Worm (Caenorhabditis elegans) whole organism, dauer: ENCODE measurements around the gene clec-265.

ENCODE experiments used
- unc-62 ChIP-seq: sonication (generic microtip); optimal IDR thresholded peaks from 2 replicates; lab custom pipeline; 2017; ENCODE audit warnings: missing biosample characterization, missing genetic modification reagents, missing genetic modification characterization

Gene clec-265

DNA sequence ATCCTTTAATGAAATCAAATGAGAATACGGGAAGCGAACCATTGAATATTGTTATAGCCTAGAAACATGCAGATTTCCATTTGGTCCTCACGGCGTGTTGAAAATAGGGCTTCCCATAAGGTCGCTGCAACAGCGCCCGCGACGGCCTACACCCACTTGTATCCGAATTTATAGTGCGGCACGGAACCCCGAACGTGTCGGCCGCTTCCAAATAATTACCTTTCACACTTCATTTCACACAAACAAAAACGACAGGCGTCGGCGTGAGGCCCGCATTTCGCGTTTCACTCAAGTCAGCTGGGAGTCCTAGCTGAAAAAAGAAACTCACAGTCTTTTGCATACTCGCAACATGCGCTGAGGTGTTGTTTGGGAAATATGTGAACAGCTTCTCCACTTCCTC is 1.9 kb downstream of the clec-265 start:
- no peak for TF ChIP-seq unc-62 (GFP tag; lab: Kevin White, UChicago)

DNA sequence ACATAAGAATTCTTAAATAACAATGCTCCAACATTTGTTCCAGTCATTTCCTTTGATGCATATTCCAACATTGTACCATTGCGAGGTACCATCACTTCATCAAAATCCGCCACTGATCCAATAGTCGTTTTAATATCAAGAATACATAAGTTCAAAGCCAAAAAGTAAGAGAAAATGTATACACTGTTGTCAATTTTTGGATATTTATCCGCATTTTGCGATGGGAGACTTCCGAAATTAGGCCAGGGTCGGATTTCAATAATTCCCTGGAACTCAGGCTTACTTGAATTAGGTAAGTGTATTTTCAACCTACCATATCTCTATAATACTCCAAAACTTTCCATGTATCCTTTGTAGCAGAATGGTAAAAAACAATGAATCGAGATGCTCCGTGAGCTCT is 2.6 kb downstream of the clec-265 start, which contains the start of gene M02F4.2:
M02F4.2 (minus strand) TSS at position 101 of the 400 bp plus-strand sequence.
- no peak for TF ChIP-seq unc-62 (GFP tag; lab: Kevin White, UChicago)

DNA sequence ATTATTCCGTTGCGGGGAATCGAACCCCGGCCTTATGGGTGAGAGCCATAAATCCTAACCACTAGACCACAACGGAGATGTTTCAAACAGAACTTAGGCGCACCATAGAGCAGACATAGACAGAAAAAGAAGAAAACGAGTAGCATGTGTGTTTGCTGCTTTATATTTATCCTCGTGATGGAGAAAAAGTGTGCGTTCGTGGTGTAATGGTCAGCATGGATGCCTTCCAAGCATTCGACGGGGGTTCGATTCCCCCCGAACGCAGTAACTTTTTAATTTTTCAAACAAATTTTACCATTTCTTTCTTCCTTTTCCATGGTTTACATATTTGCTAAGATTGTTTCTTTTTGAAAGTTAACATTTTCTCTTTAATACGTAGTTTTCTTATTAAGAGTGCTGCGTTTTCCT is 4.4 kb downstream of the clec-265 start:
- TF ChIP-seq unc-62 (GFP tag; lab: Kevin White, UChicago): peak; percentile 7

DNA sequence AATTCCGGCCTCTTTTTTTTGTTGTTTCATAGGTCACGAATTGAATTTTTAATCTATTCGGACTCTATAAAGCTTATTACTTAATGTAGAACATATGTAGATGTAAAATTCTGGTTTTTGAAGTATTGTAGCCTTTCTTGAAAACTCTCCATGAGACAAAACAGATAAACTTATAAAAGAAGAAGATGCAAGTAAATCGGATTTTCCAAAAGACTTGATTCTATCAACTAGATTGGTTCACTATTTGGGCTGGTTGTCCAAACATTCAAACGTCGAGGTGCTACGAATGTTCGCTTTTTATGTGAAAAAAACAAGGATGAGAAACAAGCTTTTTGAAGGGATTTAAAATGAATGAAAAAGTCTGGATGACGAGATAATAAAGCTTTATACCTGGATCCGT is 8.4 kb downstream of the clec-265 start:
- no peak for TF ChIP-seq unc-62 (GFP tag; lab: Kevin White, UChicago)

DNA sequence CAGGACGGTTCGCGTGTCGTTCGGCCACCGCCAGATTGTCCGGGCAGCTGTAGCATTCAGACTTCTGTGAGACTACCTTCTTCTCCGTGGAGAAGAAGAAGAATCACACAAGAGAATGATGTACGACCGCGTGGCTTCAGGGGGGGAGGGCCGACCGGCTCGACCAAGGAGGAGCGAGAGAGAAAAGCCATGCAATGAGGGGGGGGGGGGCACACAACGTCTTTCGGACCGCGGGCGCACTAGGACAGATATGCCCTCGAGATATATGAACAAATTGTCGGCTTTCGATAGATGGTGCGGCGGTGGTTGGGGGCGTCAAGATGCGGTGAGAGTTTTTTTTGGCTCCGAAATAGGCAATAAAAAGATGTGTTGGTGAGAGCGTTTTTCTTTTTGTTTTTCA is 9.0 kb downstream of the clec-265 start:
- TF ChIP-seq unc-62 (GFP tag; lab: Kevin White, UChicago): no peak

DNA sequence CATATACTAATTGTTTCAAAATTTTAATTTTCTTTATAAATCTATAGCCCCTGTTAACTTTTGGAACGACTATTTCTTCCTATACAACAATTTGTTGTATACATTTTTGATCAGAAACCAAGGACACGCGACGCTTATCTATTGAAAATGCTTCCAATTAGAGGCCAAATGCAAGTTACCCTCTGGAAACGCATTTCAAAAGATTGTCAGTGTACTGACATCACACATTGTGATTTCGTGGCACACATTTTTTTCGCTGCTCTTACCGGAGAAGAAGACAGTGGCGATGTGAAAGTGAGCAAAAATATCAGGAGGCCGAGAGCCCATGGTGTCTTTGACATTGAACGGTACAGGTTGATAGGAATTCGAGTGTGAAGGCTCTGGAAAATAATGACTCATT is 13.9 kb downstream of the clec-265 start, which contains the start of gene cnnm-3:
cnnm-3 (minus strand) TSS at position 382 of the 400 bp plus-strand sequence.
- no peak for TF ChIP-seq unc-62 (GFP tag; lab: Kevin White, UChicago)

DNA sequence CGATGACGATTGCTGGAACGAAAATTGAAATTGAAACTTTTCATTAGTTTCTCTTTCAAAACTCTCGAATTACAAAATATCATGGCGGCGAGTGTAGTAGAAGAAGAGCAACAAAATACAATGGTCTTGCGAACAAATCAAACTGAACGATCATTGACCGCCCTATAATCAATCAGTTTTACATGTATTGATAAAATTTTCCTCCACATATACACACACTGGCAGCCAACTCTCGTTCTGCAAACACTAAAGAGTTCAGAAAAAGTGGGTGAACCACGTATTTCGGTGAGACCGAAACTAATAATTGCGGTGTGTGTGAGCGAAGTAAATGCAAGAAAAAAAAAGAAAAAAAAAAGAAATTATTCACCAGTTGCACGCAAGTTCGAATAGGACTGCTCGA is 15.6 kb downstream of the clec-265 start:
- TF ChIP-seq unc-62 (GFP tag; lab: Kevin White, UChicago): no peak

DNA sequence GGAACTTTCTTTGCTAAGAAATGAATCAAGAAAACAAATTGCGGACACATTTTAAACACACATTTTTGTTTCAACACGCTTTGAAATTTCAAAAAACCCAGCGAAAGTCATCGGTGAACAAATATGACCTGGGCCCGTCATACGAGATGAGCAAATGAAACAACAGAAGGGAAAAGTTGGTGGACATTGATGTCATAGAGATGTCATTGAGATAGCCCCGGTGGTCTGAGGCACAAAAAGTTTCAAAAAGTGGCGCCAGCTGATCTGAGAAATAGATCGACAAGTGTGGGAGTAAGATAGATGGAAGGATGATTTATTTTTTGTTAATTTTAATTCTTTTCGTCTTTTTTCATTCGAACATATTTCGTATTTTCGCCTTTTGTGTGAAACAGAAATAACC is 17.1 kb downstream of the clec-265 start:
- TF ChIP-seq unc-62 (GFP tag; lab: Kevin White, UChicago): no peak

DNA sequence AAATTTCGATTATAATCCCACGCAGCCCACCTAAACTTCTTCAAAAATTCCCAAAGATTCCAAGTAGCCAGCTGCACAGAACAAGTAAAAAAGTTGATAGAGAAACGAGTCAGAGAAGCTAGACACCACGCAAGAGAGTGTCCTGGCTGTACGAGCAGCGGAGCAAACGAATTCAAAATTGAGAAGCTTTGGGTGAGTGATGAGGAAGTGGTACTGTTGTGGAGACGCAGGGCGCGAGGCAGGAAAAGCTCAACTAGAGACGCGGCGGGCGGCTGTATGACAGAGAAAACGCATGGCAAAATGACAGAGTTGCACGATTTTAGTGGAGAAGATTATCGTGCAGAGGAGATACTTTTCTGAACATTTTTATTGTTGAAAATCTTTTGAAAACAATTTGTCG is 17.6 kb downstream of the clec-265 start:
- no peak for TF ChIP-seq unc-62 (GFP tag; lab: Kevin White, UChicago)

DNA sequence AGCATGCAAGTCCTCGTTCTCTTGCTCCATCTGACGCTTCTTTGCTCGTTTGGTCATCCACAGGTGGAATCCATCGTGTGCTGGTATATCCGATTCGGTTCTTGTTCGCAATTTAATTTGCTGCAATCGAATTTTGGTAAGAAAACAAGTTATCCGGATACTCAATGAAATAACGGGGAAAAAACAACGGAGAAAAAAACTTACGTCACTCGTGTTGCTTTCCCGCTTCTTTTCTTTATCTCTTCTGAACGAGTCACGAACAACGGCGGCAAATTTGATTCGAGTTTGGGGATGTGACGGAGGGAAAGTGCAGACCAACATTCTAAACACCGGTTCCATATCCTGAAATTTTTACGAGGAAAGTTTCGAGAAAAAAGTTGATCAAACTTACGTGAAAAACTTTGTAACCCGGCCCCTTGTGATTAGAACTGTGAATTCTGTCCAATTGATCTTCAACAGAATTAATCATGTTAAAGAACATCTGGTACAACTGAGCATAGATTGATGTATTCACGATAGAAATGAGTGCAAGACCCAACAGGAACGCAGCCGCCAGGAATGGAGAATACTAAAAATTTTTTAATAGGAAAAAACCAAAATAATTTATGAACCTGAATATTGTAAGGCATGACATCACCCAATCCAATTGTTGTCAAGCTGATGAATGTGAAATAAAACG is 19.9 kb downstream of the clec-265 start:
- no peak for TF ChIP-seq unc-62 (GFP tag; lab: Kevin White, UChicago)

DNA sequence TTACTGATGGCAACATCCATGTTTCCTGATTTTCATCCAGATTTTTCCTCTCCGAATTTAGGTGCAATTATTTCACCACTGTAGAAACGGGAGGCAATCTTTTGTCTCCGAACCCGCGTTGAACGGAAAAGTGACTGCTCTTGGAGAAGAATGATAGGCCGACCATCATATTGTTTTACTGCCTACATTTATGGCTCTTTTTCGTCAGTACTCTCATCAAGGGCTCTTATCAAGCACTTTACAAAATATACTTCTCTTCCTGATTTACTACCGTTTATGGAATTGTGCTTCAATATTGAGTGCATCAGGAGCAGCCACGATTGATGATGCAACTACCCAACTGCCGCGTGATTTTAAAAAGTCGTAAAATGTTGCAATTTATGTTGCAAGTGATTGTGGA is 22.8 kb downstream of the clec-265 start:
- no peak for TF ChIP-seq unc-62 (GFP tag; lab: Kevin White, UChicago)

DNA sequence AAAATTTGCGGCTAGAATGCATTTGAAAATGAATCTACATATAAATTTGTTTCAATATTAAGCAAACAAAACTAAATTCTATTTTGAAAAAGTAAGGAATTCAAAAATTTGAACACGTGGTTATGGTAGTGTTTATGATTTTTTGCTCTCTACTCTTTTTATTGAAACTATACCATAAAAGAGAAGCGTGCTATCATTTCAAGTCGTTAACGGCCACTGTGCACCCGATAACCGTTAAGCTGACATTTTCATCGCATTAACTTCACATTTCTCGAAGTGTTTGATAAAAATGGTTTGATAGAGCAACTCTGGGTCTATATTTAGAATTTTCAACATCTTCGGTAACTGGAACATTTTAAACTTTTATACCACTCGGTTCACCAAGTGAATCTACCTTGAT is 23.2 kb downstream of the clec-265 start, which contains the start of gene twk-26:
twk-26 (minus strand) TSS at position 23 of the 400 bp plus-strand sequence.
- TF ChIP-seq unc-62 (GFP tag; lab: Kevin White, UChicago): no peak

DNA sequence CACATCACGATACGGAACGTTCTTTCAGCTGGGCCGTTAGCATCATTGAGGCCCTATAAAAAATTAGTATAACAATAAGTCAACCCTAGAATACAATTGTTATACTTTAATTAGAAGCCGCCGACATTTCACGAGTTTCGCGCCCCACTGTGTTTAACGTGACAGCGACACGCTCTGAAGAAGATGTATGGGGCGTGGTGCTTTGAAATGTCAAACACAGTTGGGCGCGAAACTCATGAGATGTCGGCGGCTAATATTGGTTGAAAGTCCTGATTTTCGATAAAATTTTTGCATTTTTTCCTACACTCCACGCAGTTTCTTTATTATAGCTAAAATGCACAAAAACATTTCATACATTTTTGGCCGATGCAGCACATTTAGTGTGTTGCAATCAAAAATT is 24.5 kb downstream of the clec-265 start:
- TF ChIP-seq unc-62 (GFP tag; lab: Kevin White, UChicago): no peak

DNA sequence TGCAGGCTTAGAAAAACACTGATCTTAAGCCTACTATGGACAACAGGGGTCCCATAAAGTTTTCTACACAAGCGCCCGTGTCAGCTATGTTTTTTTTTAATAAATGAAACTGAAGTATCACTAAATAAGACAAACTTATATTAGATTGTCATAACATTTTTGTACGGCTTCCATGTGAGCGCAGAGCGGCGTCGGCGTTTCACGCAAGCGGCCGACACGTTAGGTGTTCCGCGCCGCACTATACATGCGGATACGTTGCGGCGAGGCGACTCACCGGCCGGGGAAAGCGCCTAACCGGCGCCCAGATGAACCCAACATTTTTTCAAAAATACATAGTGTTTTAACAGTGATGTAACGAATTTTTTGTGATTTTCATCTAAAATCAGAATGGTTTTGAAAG is 26.1 kb downstream of the clec-265 start:
- TF ChIP-seq unc-62 (GFP tag; lab: Kevin White, UChicago): no peak

DNA sequence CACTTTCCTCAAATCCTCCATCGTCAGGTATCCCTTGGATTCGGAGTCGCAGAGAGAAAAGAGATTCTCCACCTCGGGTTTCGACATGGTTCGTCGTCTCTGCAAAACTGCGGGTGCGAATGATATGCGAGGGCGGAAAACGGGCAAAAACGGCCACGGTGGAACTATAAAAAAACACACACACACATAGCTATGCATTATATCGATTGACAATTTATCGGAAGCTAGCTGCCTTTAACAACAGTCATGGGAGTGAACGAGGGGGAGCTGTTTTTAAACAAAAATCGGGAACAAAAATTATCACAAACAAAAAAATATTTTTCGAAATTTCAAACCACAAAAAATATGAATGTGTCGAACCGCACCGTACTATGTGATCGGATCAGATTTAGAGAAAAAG is 27.7 kb downstream of the clec-265 start, which contains the start of gene rsef-1:
rsef-1 (minus strand) TSS at position 101 of the 400 bp plus-strand sequence.
- no peak for TF ChIP-seq unc-62 (GFP tag; lab: Kevin White, UChicago)

DNA sequence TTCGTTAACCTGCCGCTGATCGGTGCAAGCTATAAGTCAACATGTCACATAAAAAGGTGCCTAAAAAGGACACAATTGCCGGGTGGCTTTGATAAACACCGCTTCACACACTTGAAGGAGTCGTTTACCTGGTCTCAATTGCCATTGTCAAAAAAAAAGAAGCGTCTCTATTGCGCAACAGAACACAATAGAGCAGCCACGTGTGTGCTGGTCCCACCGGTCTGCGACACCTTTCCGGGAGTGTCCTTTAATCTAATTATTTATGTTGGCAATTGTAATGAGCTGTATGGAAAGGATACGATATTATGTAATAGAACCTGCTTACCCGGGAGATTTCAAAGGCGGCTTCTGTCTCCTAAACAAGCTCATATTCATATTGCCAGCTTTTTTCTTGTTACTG is 30.1 kb downstream of the clec-265 start:
- TF ChIP-seq unc-62 (GFP tag; lab: Kevin White, UChicago): no peak

DNA sequence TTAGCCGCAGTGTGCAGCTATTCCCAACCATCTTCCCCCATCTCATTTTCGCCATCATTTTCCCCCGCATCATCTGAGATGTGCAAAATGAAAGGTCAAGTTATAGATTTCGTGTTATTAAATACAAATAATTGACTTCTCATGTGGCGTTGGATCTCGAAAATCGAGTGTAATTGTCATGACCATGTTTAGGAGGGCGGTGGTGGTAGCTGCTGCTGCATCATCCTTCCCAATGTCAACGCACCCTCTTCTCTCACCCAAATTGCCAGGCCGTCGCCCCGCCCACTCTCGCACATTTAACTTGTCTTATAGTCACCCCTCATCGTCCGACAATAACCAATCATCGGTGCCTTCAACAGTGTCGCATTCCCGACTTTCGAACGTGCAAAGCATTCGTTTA is 31.7 kb downstream of the clec-265 start, which contains the start of gene ceh-30:
ceh-30 (plus strand) TSS at position 301 of the 400 bp plus-strand sequence.
- no peak for TF ChIP-seq unc-62 (GFP tag; lab: Kevin White, UChicago)
